Fruit fly (Drosophila melanogaster): ENCODE results near the gene CG1958.

Gene CG1958

dm6 chrX:7230647-7231046 is 36.1 kb upstream of the CG1958 start:
- TF ChIP-seq CG8159 (tag; optimal IDR thresholded peaks at IDR 0.05): no peak
- no peak for TF ChIP-seq CG8301 (tag; optimal IDR thresholded peaks at IDR 0.05)
- TF ChIP-seq CG14655 (GFP tag; optimal IDR thresholded peaks at IDR 0.05): no peak
- no peak for TF ChIP-seq CG12605 (GFP tag; IDR thresholded peaks at IDR 0.05)
- TF ChIP-seq CG13204 (GFP tag; optimal IDR thresholded peaks at IDR 0.05): no peak
- no peak for TF ChIP-seq fd96Ca (GFP tag; IDR thresholded peaks at IDR 0.05)
- no peak for TF ChIP-seq Pif1B (GFP tag; optimal IDR thresholded peaks at IDR 0.05)
- TF ChIP-seq EcR (GFP tag; optimal IDR thresholded peaks at IDR 0.05): no peak
- no peak for TF ChIP-seq CG32121 (GFP tag; IDR thresholded peaks at IDR 0.05)
- TF ChIP-seq CG9948 (tag; optimal IDR thresholded peaks at IDR 0.05): no peak
- TF ChIP-seq Snoo (tag; optimal IDR thresholded peaks at IDR 0.05): no peak
- TF ChIP-seq CG17806 (tag; optimal IDR thresholded peaks at IDR 0.05): no peak

dm6 chrX:7241985-7242627 is 24.6 kb upstream of the CG1958 start:
- TF ChIP-seq CG9948 (tag; optimal IDR thresholded peaks at IDR 0.05): peak; percentile 24
- TF ChIP-seq CG15710 (tag; optimal IDR thresholded peaks at IDR 0.05): peak; percentile 61
- peak; percentile 73 for TF ChIP-seq rn (GFP tag; IDR thresholded peaks at IDR 0.05)
- peak; percentile 38 for TF ChIP-seq CG8159 (tag; optimal IDR thresholded peaks at IDR 0.05)
- peak; percentile 28 for TF ChIP-seq CG17806 (tag; optimal IDR thresholded peaks at IDR 0.05)
- TF ChIP-seq fd96Ca (GFP tag; IDR thresholded peaks at IDR 0.05): peak; percentile 79
- peak; percentile 28 for TF ChIP-seq CG8301 (tag; optimal IDR thresholded peaks at IDR 0.05)
- TF ChIP-seq CG34367 (tag; optimal IDR thresholded peaks at IDR 0.05): peak; percentile 72
- TF ChIP-seq Pif1B (GFP tag; optimal IDR thresholded peaks at IDR 0.05): no peak
- TF ChIP-seq D1 (tag; optimal IDR thresholded peaks at IDR 0.05): no peak
- peak; percentile 56 for TF ChIP-seq Ets98B (GFP tag; IDR thresholded peaks at IDR 0.05)
- TF ChIP-seq CG10348 (GFP tag; IDR thresholded peaks at IDR 0.05): no peak
- TF ChIP-seq Snoo (tag; optimal IDR thresholded peaks at IDR 0.05): peak; percentile 88
- TF ChIP-seq CG12605 (GFP tag; IDR thresholded peaks at IDR 0.05): peak; percentile 50
- peak; percentile 60 for TF ChIP-seq CG14655 (GFP tag; optimal IDR thresholded peaks at IDR 0.05)
- TF ChIP-seq Pif1A (GFP tag; optimal IDR thresholded peaks at IDR 0.05): peak; percentile 41
- peak; percentile 94 for TF ChIP-seq CG4496 (GFP tag; IDR thresholded peaks at IDR 0.05)
- TF ChIP-seq CG13204 (GFP tag; optimal IDR thresholded peaks at IDR 0.05): peak; percentile 35
- TF ChIP-seq CG32121 (GFP tag; IDR thresholded peaks at IDR 0.05): peak; percentile 47; the same call in 1 of the 2 replicates
- TF ChIP-seq gl (tag; optimal IDR thresholded peaks at IDR 0.05): peak; percentile 31
- no peak for TF ChIP-seq EcR (GFP tag; optimal IDR thresholded peaks at IDR 0.05)

- TF ChIP-seq CG8301 (tag; optimal IDR thresholded peaks at IDR 0.05) (no peak), CG32121 (GFP tag; IDR thresholded peaks at IDR 0.05) (no peak), CG12605 (GFP tag; IDR thresholded peaks at IDR 0.05) (no peak), Snoo (tag; optimal IDR thresholded peaks at IDR 0.05) (no peak), CG10348 (GFP tag; IDR thresholded peaks at IDR 0.05) (no peak), CG8159 (tag; optimal IDR thresholded peaks at IDR 0.05) (no peak), CG4496 (GFP tag; IDR thresholded peaks at IDR 0.05) (no peak), CG15710 (tag; optimal IDR thresholded peaks at IDR 0.05) (no peak), CG14655 (GFP tag; optimal IDR thresholded peaks at IDR 0.05) (no peak), fd96Ca (GFP tag; IDR thresholded peaks at IDR 0.05) (no peak), Pif1A (GFP tag; optimal IDR thresholded peaks at IDR 0.05) (no peak), Pif1B (GFP tag; optimal IDR thresholded peaks at IDR 0.05) (no peak), CG34367 (tag; optimal IDR thresholded peaks at IDR 0.05) (no peak), D1 (tag; optimal IDR thresholded peaks at IDR 0.05) (no peak), CG13204 (GFP tag; optimal IDR thresholded peaks at IDR 0.05) (no peak), gl (tag; optimal IDR thresholded peaks at IDR 0.05) (no peak), rn (GFP tag; IDR thresholded peaks at IDR 0.05) (no peak), Ets98B (GFP tag; IDR thresholded peaks at IDR 0.05) (no peak), CG17806 (tag; optimal IDR thresholded peaks at IDR 0.05) (no peak), CG9948 (tag; optimal IDR thresholded peaks at IDR 0.05) (no peak)
Measured at dm6 chrX:7246070-7246469, 20.6 kb upstream of the CG1958 start.

- TF ChIP-seq Pif1A (GFP tag; optimal IDR thresholded peaks at IDR 0.05): no peak
- TF ChIP-seq fd96Ca (GFP tag; IDR thresholded peaks at IDR 0.05): no peak
- TF ChIP-seq CG8159 (tag; optimal IDR thresholded peaks at IDR 0.05): no peak
- TF ChIP-seq CG15710 (tag; optimal IDR thresholded peaks at IDR 0.05): no peak
- no peak for TF ChIP-seq CG14655 (GFP tag; optimal IDR thresholded peaks at IDR 0.05)
- TF ChIP-seq CG32121 (GFP tag; IDR thresholded peaks at IDR 0.05): no peak
- TF ChIP-seq EcR (GFP tag; optimal IDR thresholded peaks at IDR 0.05): no peak
- no peak for TF ChIP-seq CG4496 (GFP tag; IDR thresholded peaks at IDR 0.05)
- no peak for TF ChIP-seq rn (GFP tag; IDR thresholded peaks at IDR 0.05)
Measured at dm6 chrX:7252468-7252867, 14.2 kb upstream of the CG1958 start.

dm6 chrX:7255153-7255552 is 11.6 kb upstream of the CG1958 start:
- TF ChIP-seq EcR (GFP tag; optimal IDR thresholded peaks at IDR 0.05) (no peak), CG34367 (tag; optimal IDR thresholded peaks at IDR 0.05) (no peak), CG32121 (GFP tag; IDR thresholded peaks at IDR 0.05) (no peak), CG9948 (tag; optimal IDR thresholded peaks at IDR 0.05) (no peak), CG12605 (GFP tag; IDR thresholded peaks at IDR 0.05) (no peak), CG13204 (GFP tag; optimal IDR thresholded peaks at IDR 0.05) (no peak), Pif1B (GFP tag; optimal IDR thresholded peaks at IDR 0.05) (no peak), CG8159 (tag; optimal IDR thresholded peaks at IDR 0.05) (no peak), CG14655 (GFP tag; optimal IDR thresholded peaks at IDR 0.05) (no peak), D1 (tag; optimal IDR thresholded peaks at IDR 0.05) (no peak), CG8301 (tag; optimal IDR thresholded peaks at IDR 0.05) (no peak), CG17806 (tag; optimal IDR thresholded peaks at IDR 0.05) (no peak), Ets98B (GFP tag; IDR thresholded peaks at IDR 0.05) (no peak), CG4496 (GFP tag; IDR thresholded peaks at IDR 0.05) (no peak)
